Worm (Caenorhabditis elegans) whole organism, L3 larva: Measurements from ENCODE around the gene F23B12.1.

ENCODE experiments used
- R02D3.7 ChIP-seq: fragments of 150-350 bp; optimal IDR thresholded peaks from 2 replicates; lab custom pipeline; 2014; ENCODE audit warnings: missing biosample characterization, missing genetic modification characterization
- aly-2 ChIP-seq: fragments of 150-350 bp; optimal IDR thresholded peaks from 2 replicates; lab custom pipeline; 2014; ENCODE audit warnings: missing biosample characterization, missing genetic modification characterization
- ceh-16 ChIP-seq: sonication (generic microtip); optimal IDR thresholded peaks from 2 replicates; lab custom pipeline; 2017; ENCODE audit warnings: missing biosample characterization, missing genetic modification characterization
- ceh-82 ChIP-seq: fragments of 150-350 bp; optimal IDR thresholded peaks from 2 replicates; lab custom pipeline; 2014; ENCODE audit warnings: missing biosample characterization, missing genetic modification characterization
- daf-12 ChIP-seq: fragments of 150-350 bp; optimal IDR thresholded peaks from 2 replicates; lab custom pipeline; 2014; ENCODE audit warnings: missing biosample characterization, missing genetic modification reagents, missing genetic modification characterization
- egl-27 ChIP-seq: sonication (generic microtip); optimal IDR thresholded peaks from 4 replicates; lab custom pipeline; 2017; ENCODE audit warnings: missing biosample characterization, missing genetic modification reagents, missing genetic modification characterization
- egl-5 ChIP-seq: fragments of 150-350 bp; optimal IDR thresholded peaks from 2 replicates; lab custom pipeline; 2017; ENCODE audit warnings: missing biosample characterization, missing genetic modification reagents, missing genetic modification characterization, inconsistent platforms
- elt-1 ChIP-seq: fragments of 150-350 bp; optimal IDR thresholded peaks from 2 replicates; lab custom pipeline; 2014; ENCODE audit warnings: missing biosample characterization, missing genetic modification characterization
- eor-1 ChIP-seq, 2 experiments: fragments of 150-350 bp; optimal IDR thresholded peaks; 2 replicates each; lab custom pipeline; 2014 to 2018; ENCODE audit warnings: missing biosample characterization in 2 of 2, missing genetic modification characterization in 2 of 2
- fkh-10 ChIP-seq: sonication (generic microtip); optimal IDR thresholded peaks from 2 replicates; lab custom pipeline; 2017; ENCODE audit warnings: missing biosample characterization, missing genetic modification reagents, missing genetic modification characterization
- fkh-2 ChIP-seq: fragments of 150-350 bp; optimal IDR thresholded peaks from 2 replicates; lab custom pipeline; 2014; ENCODE audit warnings: missing biosample characterization, missing genetic modification reagents, missing genetic modification characterization
- fos-1 ChIP-seq: fragments of 150-350 bp; optimal IDR thresholded peaks from 2 replicates; lab custom pipeline; 2014; ENCODE audit warnings: missing biosample characterization, missing genetic modification characterization
- hmg-11 ChIP-seq: sonication (generic microtip); optimal IDR thresholded peaks from 2 replicates; lab custom pipeline; 2016; ENCODE audit warnings: missing genetic modification characterization, missing compliant biosample characterization
- jun-1 ChIP-seq: fragments of 150-350 bp; optimal IDR thresholded peaks from 2 replicates; lab custom pipeline; 2014; ENCODE audit warnings: missing biosample characterization, missing genetic modification reagents, missing genetic modification characterization
- lin-15B ChIP-seq: fragments of 150-350 bp; optimal IDR thresholded peaks from 2 replicates; lab custom pipeline; 2014; ENCODE audit warnings: missing biosample characterization, missing genetic modification characterization
- lin-39 ChIP-seq: fragments of 150-350 bp; optimal IDR thresholded peaks from 2 replicates; lab custom pipeline; 2018; ENCODE audit warnings: missing biosample characterization, missing genetic modification reagents, missing genetic modification characterization
- mml-1 ChIP-seq: fragments of 150-350 bp; sonication (generic microtip); optimal IDR thresholded peaks from 3 replicates; lab custom pipeline; 2014; ENCODE audit warnings: missing biosample characterization, missing genetic modification characterization
- nfya-1 ChIP-seq: sonication (generic microtip); optimal IDR thresholded peaks from 2 replicates; lab custom pipeline; 2017; ENCODE audit warnings: missing genetic modification characterization, mild to moderate bottlenecking, missing compliant biosample characterization, antibody characterized with exemption, moderate library complexity; ENCODE audit not compliant: insufficient read depth
- nhr-11 ChIP-seq: fragments of 150-350 bp; optimal IDR thresholded peaks from 2 replicates; lab custom pipeline; 2014; ENCODE audit warnings: missing biosample characterization, missing genetic modification characterization
- nhr-23 ChIP-seq: fragments of 150-350 bp; optimal IDR thresholded peaks from 2 replicates; lab custom pipeline; 2014; ENCODE audit warnings: missing biosample characterization, missing genetic modification reagents, missing genetic modification characterization
- nhr-237 ChIP-seq: fragments of 150-350 bp; optimal IDR thresholded peaks from 2 replicates; lab custom pipeline; 2014; ENCODE audit warnings: missing biosample characterization, missing genetic modification characterization
- nhr-25 ChIP-seq: sonication (generic microtip); optimal IDR thresholded peaks from 2 replicates; lab custom pipeline; 2017; ENCODE audit warnings: missing biosample characterization, missing genetic modification characterization
- nhr-28 ChIP-seq: fragments of 150-350 bp; optimal IDR thresholded peaks from 2 replicates; lab custom pipeline; 2014; ENCODE audit warnings: missing biosample characterization, missing genetic modification characterization
- nhr-43 ChIP-seq: sonication (generic microtip); optimal IDR thresholded peaks from 2 replicates; lab custom pipeline; 2016; ENCODE audit warnings: mild to moderate bottlenecking, missing genetic modification characterization, missing compliant biosample characterization; ENCODE audit not compliant: poor library complexity, severe bottlenecking
- nhr-76 ChIP-seq: fragments of 150-350 bp; sonication (generic microtip); optimal IDR thresholded peaks from 5 replicates; lab custom pipeline; 2014; ENCODE audit warnings: missing biosample characterization, missing genetic modification characterization
- nhr-77 ChIP-seq: fragments of 150-350 bp; optimal IDR thresholded peaks from 2 replicates; lab custom pipeline; 2014; ENCODE audit warnings: missing biosample characterization, missing genetic modification characterization
- pha-4 ChIP-seq: fragments of 150-350 bp; optimal IDR thresholded peaks from 2 replicates; lab custom pipeline; 2014; ENCODE audit warnings: missing biosample characterization, missing genetic modification reagents, missing genetic modification characterization
- pqm-1 ChIP-seq: fragments of 150-350 bp; optimal IDR thresholded peaks from 2 replicates; lab custom pipeline; 2017; ENCODE audit warnings: missing biosample characterization, missing genetic modification characterization, inconsistent platforms
- sea-2 ChIP-seq: fragments of 150-350 bp; sonication (generic microtip); optimal IDR thresholded peaks from 4 replicates; lab custom pipeline; 2014; ENCODE audit warnings: missing biosample characterization, missing genetic modification reagents, missing genetic modification characterization
- skn-1 ChIP-seq: fragments of 150-350 bp; optimal IDR thresholded peaks from 2 replicates; lab custom pipeline; 2014; ENCODE audit warnings: missing biosample characterization, missing genetic modification characterization
- snpc-4 ChIP-seq: fragments of 150-350 bp; optimal IDR thresholded peaks from 2 replicates; lab custom pipeline; 2014; ENCODE audit warnings: missing biosample characterization, missing genetic modification characterization
- tbx-2 ChIP-seq: sonication (generic microtip); optimal IDR thresholded peaks from 2 replicates; lab custom pipeline; 2016; ENCODE audit warnings: mild to moderate bottlenecking, missing genetic modification characterization, missing compliant biosample characterization
- unc-39 ChIP-seq: sonication (generic microtip); optimal IDR thresholded peaks from 4 replicates; lab custom pipeline; 2017; ENCODE audit warnings: missing biosample characterization, missing genetic modification characterization
- unc-62 ChIP-seq: fragments of 150-350 bp; sonication (generic microtip); optimal IDR thresholded peaks from 4 replicates; lab custom pipeline; 2014; ENCODE audit warnings: missing biosample characterization, missing genetic modification reagents, missing genetic modification characterization
- zag-1 ChIP-seq: fragments of 150-350 bp; optimal IDR thresholded peaks from 2 replicates; lab custom pipeline; 2014; ENCODE audit warnings: missing biosample characterization, missing genetic modification characterization
- ztf-4 ChIP-seq: fragments of 150-350 bp; optimal IDR thresholded peaks from 2 replicates; lab custom pipeline; 2014; ENCODE audit warnings: missing biosample characterization, missing genetic modification characterization

F23B12.1 gene

ce11 chrV:14432259-14432658, 3.3 kb downstream of the F23B12.1 start, which contains the start of gene egl-1:
TSS of gene egl-1 (minus strand) at chrV:14432359.
- no peak for TF ChIP-seq egl-5 (tag; lab: Kevin White, UChicago)
- TF ChIP-seq mml-1 (tag; lab: Kevin White, UChicago) = no peak
- TF ChIP-seq skn-1 (tag; lab: Kevin White, UChicago) = no peak
- no peak for TF ChIP-seq jun-1 (tag; lab: Kevin White, UChicago)
- no peak for TF ChIP-seq R02D3.7 (tag; lab: Kevin White, UChicago)
- no peak for TF ChIP-seq nhr-11 (tag; lab: Kevin White, UChicago)
- TF ChIP-seq nhr-77 = no peak
- no peak for TF ChIP-seq fkh-2
- no peak for TF ChIP-seq nhr-43 (tag; lab: Kevin White, UChicago)
- TF ChIP-seq fkh-10 = no peak
- no peak for TF ChIP-seq tbx-2
- TF ChIP-seq unc-62 (GFP tag; lab: Kevin White, UChicago) = no peak
- TF ChIP-seq, all 47 proteins: peak for 0

ce11 chrV:14433584-14433983, 4.6 kb downstream of the F23B12.1 start:
- no peak for TF ChIP-seq egl-5 (tag; lab: Kevin White, UChicago)
- TF ChIP-seq tbx-2 = no peak
- no peak for TF ChIP-seq fkh-10
- TF ChIP-seq nhr-237 (tag; lab: Kevin White, UChicago) = no peak
- no peak for TF ChIP-seq sea-2 (GFP tag; lab: Kevin White, UChicago)
- no peak for TF ChIP-seq ceh-82 (tag; lab: Kevin White, UChicago)
- TF ChIP-seq zag-1 = no peak
- no peak for TF ChIP-seq pha-4 (tag; lab: Kevin White, UChicago)

ce11 chrV:14436195-14436594, 7.2 kb downstream of the F23B12.1 start:
- TF ChIP-seq jun-1 (tag; lab: Kevin White, UChicago) (no peak), R02D3.7 (tag; lab: Kevin White, UChicago) (no peak), nhr-23 (no peak), fos-1 (tag; lab: Kevin White, UChicago) (no peak), egl-27 (tag; lab: Kevin White, UChicago) (no peak), hmg-11 (no peak), tbx-2 (no peak), eor-1 (tag; optimal IDR thresholded peaks at IDR 0.05; lab: Kevin White, UChicago) (no peak), ztf-4 (no peak)

DNA sequence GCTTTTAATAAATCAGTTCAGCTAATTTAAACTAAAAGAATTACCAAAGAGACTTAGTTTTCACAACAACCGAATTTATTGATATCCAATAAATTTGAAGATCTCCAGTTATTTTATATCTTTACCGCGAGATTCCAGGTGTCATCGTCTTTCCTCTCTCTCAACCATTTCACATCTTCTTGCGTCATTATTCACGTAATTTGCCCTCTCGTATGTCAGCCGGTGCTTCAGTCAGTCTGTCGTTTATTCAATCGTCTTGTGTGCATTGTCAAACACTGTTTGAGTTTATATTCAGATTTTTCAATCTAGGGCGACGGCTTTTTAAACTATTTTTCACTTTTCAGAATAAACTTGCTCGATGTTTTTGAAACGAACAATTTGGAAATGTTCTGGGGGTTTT, 8.4 kb downstream of the F23B12.1 start:
- TF ChIP-seq snpc-4 (tag; lab: Kevin White, UChicago) (no peak), skn-1 (tag; lab: Kevin White, UChicago) (no peak), daf-12 (tag; lab: Kevin White, UChicago) (no peak), fos-1 (tag; lab: Kevin White, UChicago) (no peak), R02D3.7 (tag; lab: Kevin White, UChicago) (no peak), ceh-16 (no peak), nhr-28 (tag; lab: Kevin White, UChicago) (no peak), unc-39 (tag; lab: Kevin White, UChicago) (no peak), aly-2 (tag; lab: Kevin White, UChicago) (no peak), elt-1 (tag; lab: Kevin White, UChicago) (no peak), tbx-2 (no peak), nhr-76 (tag; lab: Kevin White, UChicago) (no peak), unc-62 (GFP tag; lab: Kevin White, UChicago) (no peak), pqm-1 (tag; lab: Kevin White, UChicago) (no peak), nfya-1 (tag; lab: Kevin White, UChicago) (no peak), lin-15B (no peak), egl-27 (tag; lab: Kevin White, UChicago) (no peak), lin-39 (tag; lab: Kevin White, UChicago) (no peak), zag-1 (no peak)

DNA sequence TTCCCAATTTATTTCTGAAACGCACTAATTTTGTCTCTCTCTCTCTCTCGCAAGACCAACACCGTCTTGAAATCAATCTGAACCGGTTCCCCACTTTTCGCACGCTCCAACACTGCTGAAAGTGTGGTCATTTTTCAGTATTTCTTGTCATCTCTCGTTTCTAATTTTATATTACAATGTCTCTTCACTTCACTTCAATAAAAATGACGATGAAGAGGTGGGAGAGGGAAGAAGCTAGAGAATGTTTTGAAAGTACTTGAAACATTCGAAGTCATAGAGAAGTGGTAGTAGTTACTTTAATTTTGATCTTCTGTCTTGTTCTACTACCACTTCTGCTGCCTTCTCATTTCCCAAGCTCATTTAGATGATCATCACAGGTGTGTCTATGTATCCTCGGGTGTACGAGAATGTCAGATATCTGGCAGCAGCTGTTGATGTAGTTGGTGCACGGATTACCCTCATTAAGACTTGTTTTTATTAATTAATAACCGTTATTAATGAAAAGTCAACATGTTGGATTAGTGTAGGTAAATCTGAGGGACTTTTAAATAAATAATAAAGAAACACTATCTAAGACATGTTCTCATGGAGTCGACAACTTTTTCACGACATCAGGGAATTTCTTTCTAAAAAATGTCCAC, 9.3 kb downstream of the F23B12.1 start:
- TF ChIP-seq lin-39 (tag; lab: Kevin White, UChicago) = no peak
- peak; percentile 31 for TF ChIP-seq nhr-25 (tag; lab: Kevin White, UChicago)
